Worm (Caenorhabditis elegans) whole organism, L2 larva: ENCODE results near the gene gem-4.
A peak's percentile ranks its signal among the peaks of the same experiment; 100 is the strongest.

Experiments
- C34F6.9 ChIP-seq: fragments of 150-350 bp; optimal IDR thresholded peaks from 2 replicates; lab custom pipeline; 2014; ENCODE audit warnings: missing biosample characterization, missing genetic modification characterization
- R02D3.7 ChIP-seq: fragments of 150-350 bp; optimal IDR thresholded peaks from 2 replicates; lab custom pipeline; 2014; ENCODE audit warnings: missing biosample characterization, missing genetic modification characterization
- Y55F3AM.14 ChIP-seq: fragments of 200-800 bp; sonication (Bioruptor generic); optimal IDR thresholded peaks from 2 replicates; lab custom pipeline; 2018; ENCODE audit warnings: mild to moderate bottlenecking, missing genetic modification characterization, missing compliant biosample characterization
- ZK546.5 ChIP-seq: sonication (generic microtip); optimal IDR thresholded peaks from 2 replicates; lab custom pipeline; 2017; ENCODE audit warnings: missing biosample characterization, missing genetic modification characterization
- ama-1 ChIP-seq: fragments of 150-350 bp; optimal IDR thresholded peaks from 2 replicates; lab custom pipeline; 2018; ENCODE audit warnings: inconsistent platforms
- blmp-1 ChIP-seq: sonication (generic microtip); optimal IDR thresholded peaks from 2 replicates; lab custom pipeline; 2017; ENCODE audit warnings: missing genetic modification characterization, mild to moderate bottlenecking, missing compliant biosample characterization, antibody characterized with exemption, moderate library complexity; ENCODE audit not compliant: insufficient read depth
- ceh-16 ChIP-seq: fragments of 150-350 bp; optimal IDR thresholded peaks from 2 replicates; lab custom pipeline; 2014; ENCODE audit warnings: missing biosample characterization, missing genetic modification characterization
- ceh-82 ChIP-seq: fragments of 150-350 bp; optimal IDR thresholded peaks from 2 replicates; lab custom pipeline; 2014; ENCODE audit warnings: missing biosample characterization, missing genetic modification characterization
- crh-2 ChIP-seq: sonication (generic microtip); optimal IDR thresholded peaks from 2 replicates; lab custom pipeline; 2017; ENCODE audit warnings: missing biosample characterization, missing genetic modification characterization
- dmd-4 ChIP-seq: sonication (generic microtip); optimal IDR thresholded peaks from 2 replicates; lab custom pipeline; 2017; ENCODE audit warnings: missing biosample characterization, missing genetic modification characterization
- egl-27 ChIP-seq: sonication (generic microtip); optimal IDR thresholded peaks from 3 replicates; lab custom pipeline; 2017; ENCODE audit warnings: missing biosample characterization, missing genetic modification reagents, missing genetic modification characterization
- elt-3 ChIP-seq: sonication (generic microtip); optimal IDR thresholded peaks from 2 replicates; lab custom pipeline; 2017; ENCODE audit warnings: missing biosample characterization, missing genetic modification characterization
- fos-1 ChIP-seq: fragments of 150-350 bp; optimal IDR thresholded peaks from 2 replicates; lab custom pipeline; 2014; ENCODE audit warnings: missing biosample characterization, missing genetic modification characterization
- lin-13 ChIP-seq: fragments of 150-350 bp; optimal IDR thresholded peaks from 2 replicates; lab custom pipeline; 2014; ENCODE audit warnings: missing biosample characterization, missing genetic modification reagents, missing genetic modification characterization
- lin-39 ChIP-seq: fragments of 150-350 bp; optimal IDR thresholded peaks from 2 replicates; lab custom pipeline; 2014; ENCODE audit warnings: missing biosample characterization, missing genetic modification reagents, missing genetic modification characterization
- lsy-2 ChIP-seq, 2 experiments: fragments of 150-350 bp in 1 of 2; sonication (generic microtip) in 1 of 2; optimal IDR thresholded peaks; 2 replicates each; lab custom pipeline; 2014 to 2017; ENCODE audit warnings: missing biosample characterization in 2 of 2, missing genetic modification characterization in 2 of 2
- mbf-1 ChIP-seq: sonication (generic microtip); optimal IDR thresholded peaks from 2 replicates; lab custom pipeline; 2017; ENCODE audit warnings: missing biosample characterization, missing genetic modification characterization
- mdl-1 ChIP-seq, 2 experiments: fragments of 150-350 bp in 1 of 2; sonication (generic microtip) in 1 of 2; optimal IDR thresholded peaks; 2 replicates each; lab custom pipeline; 2017; ENCODE audit warnings: missing biosample characterization in 2 of 2, missing genetic modification characterization in 2 of 2
- nhr-10 ChIP-seq: sonication (generic microtip); optimal IDR thresholded peaks from 2 replicates; lab custom pipeline; 2017; ENCODE audit warnings: missing biosample characterization, missing genetic modification characterization
- nhr-11 ChIP-seq: fragments of 150-350 bp; optimal IDR thresholded peaks from 2 replicates; lab custom pipeline; 2014; ENCODE audit warnings: missing biosample characterization, missing genetic modification characterization
- nhr-21 ChIP-seq: fragments of 150-350 bp; optimal IDR thresholded peaks from 2 replicates; lab custom pipeline; 2014; ENCODE audit warnings: missing biosample characterization, missing genetic modification characterization
- nhr-23 ChIP-seq: fragments of 150-350 bp; optimal IDR thresholded peaks from 2 replicates; lab custom pipeline; 2014; ENCODE audit warnings: missing biosample characterization, missing genetic modification reagents, missing genetic modification characterization
- nhr-237 ChIP-seq: fragments of 150-350 bp; optimal IDR thresholded peaks from 2 replicates; lab custom pipeline; 2014; ENCODE audit warnings: missing biosample characterization, missing genetic modification characterization
- nhr-25 ChIP-seq: fragments of 150-350 bp; sonication (generic microtip); optimal IDR thresholded peaks from 3 replicates; lab custom pipeline; 2014; ENCODE audit warnings: missing biosample characterization, missing genetic modification characterization
- nhr-6 ChIP-seq: fragments of 150-350 bp; optimal IDR thresholded peaks from 2 replicates; lab custom pipeline; 2014; ENCODE audit warnings: missing biosample characterization, missing genetic modification characterization
- nhr-77 ChIP-seq: fragments of 150-350 bp; optimal IDR thresholded peaks from 2 replicates; lab custom pipeline; 2014; ENCODE audit warnings: missing biosample characterization, missing genetic modification characterization
- peb-1 ChIP-seq: fragments of 150-350 bp; optimal IDR thresholded peaks from 2 replicates; lab custom pipeline; 2014; ENCODE audit warnings: missing biosample characterization, missing genetic modification characterization
- sem-4 ChIP-seq: fragments of 150-350 bp; optimal IDR thresholded peaks from 2 replicates; lab custom pipeline; 2014; ENCODE audit warnings: missing biosample characterization, missing genetic modification reagents, missing genetic modification characterization
- skn-1 ChIP-seq: sonication (generic microtip); optimal IDR thresholded peaks from 2 replicates; lab custom pipeline; 2017; ENCODE audit warnings: missing biosample characterization, missing genetic modification characterization
- sma-3 ChIP-seq: sonication (generic microtip); optimal IDR thresholded peaks from 2 replicates; lab custom pipeline; 2016; ENCODE audit warnings: missing genetic modification reagents, missing genetic modification characterization, missing compliant biosample characterization
- sma-9 ChIP-seq, 2 experiments: fragments of 150-350 bp in 1 of 2; sonication (generic microtip) in 1 of 2; optimal IDR thresholded peaks; 2 replicates each; lab custom pipeline; 2014 to 2016; ENCODE audit warnings: missing genetic modification characterization in 2 of 2, mild to moderate bottlenecking in 1 of 2, missing biosample characterization in 1 of 2, missing compliant biosample characterization in 1 of 2, missing genetic modification reagents in 1 of 2, moderate library complexity in 1 of 2
- snpc-4 ChIP-seq: fragments of 150-350 bp; optimal IDR thresholded peaks from 2 replicates; lab custom pipeline; 2014; ENCODE audit warnings: missing biosample characterization, missing genetic modification characterization
- unc-39 ChIP-seq: fragments of 150-350 bp; optimal IDR thresholded peaks from 2 replicates; lab custom pipeline; 2014; ENCODE audit warnings: missing biosample characterization, missing genetic modification characterization
- unc-55 ChIP-seq: fragments of 150-350 bp; sonication (generic microtip); optimal IDR thresholded peaks from 3 replicates; lab custom pipeline; 2014; ENCODE audit warnings: missing biosample characterization, missing genetic modification reagents, missing genetic modification characterization
- unc-62 ChIP-seq: fragments of 150-350 bp; optimal IDR thresholded peaks from 2 replicates; lab custom pipeline; 2014; ENCODE audit warnings: missing biosample characterization, missing genetic modification reagents, missing genetic modification characterization
- zag-1 ChIP-seq: fragments of 150-350 bp; optimal IDR thresholded peaks from 2 replicates; lab custom pipeline; 2014; ENCODE audit warnings: missing biosample characterization, missing genetic modification characterization
- ztf-1 ChIP-seq: fragments of 200-800 bp; sonication (Bioruptor generic); conservative IDR thresholded peaks from 2 replicates; pipeline ENCODE4 v1.3.6; 2022; ENCODE audit warnings: missing genetic modification characterization, missing compliant biosample characterization
- ztf-11 ChIP-seq: sonication (generic microtip); optimal IDR thresholded peaks from 2 replicates; lab custom pipeline; 2017; ENCODE audit warnings: missing biosample characterization, missing genetic modification characterization
- ztf-4 ChIP-seq: fragments of 150-350 bp; optimal IDR thresholded peaks from 2 replicates; lab custom pipeline; 2014; ENCODE audit warnings: missing biosample characterization, missing genetic modification characterization

gem-4 gene

DNA sequence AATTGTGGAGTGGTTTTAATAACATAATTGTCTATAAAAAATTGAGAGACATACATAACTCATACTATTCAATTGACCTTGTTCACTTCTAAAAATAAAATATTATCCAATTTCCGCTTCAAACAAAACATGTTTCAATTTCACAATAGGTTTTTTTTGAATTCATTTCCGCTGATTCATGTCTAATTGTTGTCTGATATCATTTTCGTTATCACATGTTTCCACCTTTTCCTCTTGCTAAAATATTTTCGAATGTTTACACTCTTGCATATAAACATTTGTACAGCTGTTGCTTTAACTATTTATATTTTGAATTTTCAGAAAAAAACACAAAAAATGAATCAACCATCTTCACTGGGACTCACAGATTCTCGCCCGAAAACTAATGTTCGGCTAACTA lies at the start of gene gem-4:
Gene gem-4 (plus strand): TSS at position 301 of the 400 bp plus-strand sequence.
- TF ChIP-seq fos-1 (tag; lab: Kevin White, UChicago) (peak; percentile 44), ztf-11 (tag; lab: Kevin White, UChicago) (no peak)
- TF ChIP-seq, all 48 proteins: peak for 1

DNA sequence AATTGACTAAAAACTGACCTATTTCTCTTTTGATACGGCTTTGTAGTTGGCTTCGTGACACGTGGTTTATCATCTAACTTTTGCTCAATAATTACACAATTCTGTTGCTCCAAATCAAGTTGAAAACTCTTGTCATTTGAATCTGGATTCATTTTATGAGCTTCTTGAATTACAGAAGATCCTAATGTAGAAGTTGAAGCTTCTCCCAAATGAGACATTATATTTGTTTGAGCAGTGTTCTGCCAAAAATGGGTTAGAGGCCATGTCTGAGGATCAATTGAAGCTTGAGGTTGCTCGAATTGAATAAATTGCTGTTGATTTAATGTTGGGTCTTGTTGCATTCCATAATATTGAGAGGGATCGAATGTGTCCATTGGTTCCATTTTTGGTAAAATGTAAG lies 47.9 kb upstream of the gem-4 start:
- TF ChIP-seq dmd-4 (tag; lab: Kevin White, UChicago) (no peak), nhr-10 (tag; lab: Kevin White, UChicago) (no peak), sem-4 (tag; lab: Kevin White, UChicago) (no peak), skn-1 (no peak), ceh-82 (tag; lab: Kevin White, UChicago) (no peak), crh-2 (tag; lab: Kevin White, UChicago) (no peak), C34F6.9 (no peak), nhr-11 (no peak), mbf-1 (no peak), ceh-16 (tag; lab: Kevin White, UChicago) (no peak), mdl-1 (tag; optimal IDR thresholded peaks at IDR 0.05; lab: Kevin White, UChicago) (no peak)
- TF ChIP-seq, all 48 proteins: peak for 0

DNA sequence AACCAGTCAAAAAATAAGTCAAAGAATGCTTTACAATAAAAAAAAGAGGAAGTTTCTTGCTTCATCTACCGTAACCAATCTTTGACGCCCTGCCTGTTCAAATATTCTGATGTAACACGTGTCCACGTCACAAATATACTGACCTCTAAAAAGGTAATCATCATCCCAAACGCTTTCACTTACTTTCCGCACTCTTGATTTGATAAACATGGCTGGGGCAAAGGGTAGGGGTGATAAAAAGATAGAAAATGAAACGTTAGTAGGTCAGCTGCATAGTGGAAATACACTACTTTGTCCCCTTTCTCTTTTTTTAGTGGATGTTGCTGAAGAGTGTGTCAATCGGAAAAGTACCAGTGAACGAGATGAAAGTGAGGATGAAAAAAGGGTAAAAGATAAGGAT lies 45.3 kb upstream of the gem-4 start:
- TF ChIP-seq lin-39 (no peak), ztf-1 (GFP tag; lab: Robert Waterston, UW) (no peak), sma-9 (GFP tag; optimal IDR thresholded peaks at IDR 0.05; lab: Kevin White, UChicago) (peak; percentile 26), sma-9 (tag; optimal IDR thresholded peaks at IDR 0.05; lab: Kevin White, UChicago) (no peak), dmd-4 (tag; lab: Kevin White, UChicago) (no peak), crh-2 (tag; lab: Kevin White, UChicago) (peak; percentile 35), snpc-4 (no peak), nhr-23 (tag; lab: Kevin White, UChicago) (no peak), ztf-11 (tag; lab: Kevin White, UChicago) (no peak), unc-55 (no peak), sma-3 (GFP tag; lab: Kevin White, UChicago) (peak; percentile 24), blmp-1 (tag; lab: Kevin White, UChicago) (peak; percentile 93), elt-3 (tag; lab: Kevin White, UChicago) (no peak), mbf-1 (no peak), fos-1 (tag; lab: Kevin White, UChicago) (peak; percentile 31), unc-39 (tag; lab: Kevin White, UChicago) (no peak), nhr-11 (no peak), Y55F3AM.14 (GFP tag; lab: Kevin White, UChicago) (no peak), ZK546.5 (no peak), nhr-6 (tag; lab: Kevin White, UChicago) (no peak), nhr-21 (peak; percentile 32), peb-1 (tag; lab: Kevin White, UChicago) (no peak), sem-4 (tag; lab: Kevin White, UChicago) (peak; percentile 13), ceh-16 (tag; lab: Kevin White, UChicago) (peak; percentile 28), C34F6.9 (no peak), nhr-25 (tag; lab: Kevin White, UChicago) (peak; percentile 61), ztf-4 (tag; lab: Kevin White, UChicago) (no peak), lin-13 (GFP tag; lab: Kevin White, UChicago) (no peak), egl-27 (tag; lab: Kevin White, UChicago) (peak; percentile 67), zag-1 (no peak), nhr-10 (tag; lab: Kevin White, UChicago) (no peak), skn-1 (no peak), unc-62 (GFP tag; lab: Kevin White, UChicago) (no peak), ceh-82 (tag; lab: Kevin White, UChicago) (no peak), nhr-77 (tag; lab: Kevin White, UChicago) (no peak), nhr-237 (tag; lab: Kevin White, UChicago) (no peak), ama-1 (lab: Kevin White, UChicago) (no peak), lsy-2 (tag; optimal IDR thresholded peaks at IDR 0.05; lab: Kevin White, UChicago) (no peak), R02D3.7 (tag; lab: Kevin White, UChicago) (no peak)
